Worm (Caenorhabditis elegans): ENCODE measurements around the gene srx-129.
A peak's percentile ranks its signal among the peaks of the same experiment; 100 is the strongest.

srx-129 gene

ce11 chrV:13799190-13799589 lies 34.9 kb upstream of the srx-129 start:
- no peak for TF ChIP-seq C08G9.2 (tag; optimal IDR thresholded peaks at IDR 0.05)

DNA sequence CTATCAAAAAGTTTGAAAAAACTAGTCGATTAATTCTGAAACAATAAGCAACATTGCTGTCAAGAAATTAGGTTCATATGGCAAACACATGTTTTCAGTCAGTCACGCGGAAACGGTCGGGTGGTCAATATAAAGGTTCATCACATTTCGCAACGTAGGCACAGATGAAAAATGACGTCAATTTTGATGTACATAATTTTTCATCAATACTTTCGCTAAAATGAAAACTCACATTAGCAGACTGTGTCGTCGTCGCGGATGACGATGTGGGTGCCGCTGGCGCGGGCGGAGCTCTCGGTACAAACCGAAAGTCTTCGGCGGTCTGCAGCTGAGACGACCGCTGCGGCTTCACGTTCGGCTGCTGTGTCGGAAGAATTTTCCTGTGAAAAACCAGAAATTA lies 30.1 kb upstream of the srx-129 start, which contains the start of gene swan-2:
Gene swan-2 (minus strand): TSS at position 380 of the 400 bp plus-strand sequence.
- TF ChIP-seq fkh-6 (tag; optimal IDR thresholded peaks at IDR 0.05): no peak
- no peak for TF ChIP-seq tbx-7 (tag; optimal IDR thresholded peaks at IDR 0.05)
- no peak for TF ChIP-seq nhr-232 (tag; optimal IDR thresholded peaks at IDR 0.05)
- no peak for TF ChIP-seq fkh-10 (GFP tag; optimal IDR thresholded peaks at IDR 0.05)
- TF ChIP-seq Y22D7AL.16 (tag; optimal IDR thresholded peaks at IDR 0.05): no peak
- TF ChIP-seq hlh-6 (tag; optimal IDR thresholded peaks at IDR 0.05): no peak
- no peak for TF ChIP-seq gmeb-2 (tag; optimal IDR thresholded peaks at IDR 0.05)
- TF ChIP-seq pha-2 (tag; optimal IDR thresholded peaks at IDR 0.05): no peak
- TF ChIP-seq K02D7.2 (tag; optimal IDR thresholded peaks at IDR 0.05): no peak
- TF ChIP-seq ceh-48 (tag; optimal IDR thresholded peaks at IDR 0.05): no peak
- no peak for TF ChIP-seq pag-3 (tag; optimal IDR thresholded peaks at IDR 0.05; ENCODE audit: borderline replicate concordance)
- TF ChIP-seq syd-9 (tag; optimal IDR thresholded peaks at IDR 0.05): no peak
- no peak for TF ChIP-seq pqm-1 (tag; optimal IDR thresholded peaks at IDR 0.05)
- no peak for TF ChIP-seq fax-1 (tag; optimal IDR thresholded peaks at IDR 0.05)
- no peak for TF ChIP-seq pros-1 (tag; optimal IDR thresholded peaks at IDR 0.05)
- TF ChIP-seq eyg-1 (tag; optimal IDR thresholded peaks at IDR 0.05): no peak
- no peak for TF ChIP-seq lim-6 (tag; optimal IDR thresholded peaks at IDR 0.05)
- TF ChIP-seq zip-5 (tag; optimal IDR thresholded peaks at IDR 0.05): no peak
- TF ChIP-seq ref-2 (tag; optimal IDR thresholded peaks at IDR 0.05): no peak
- TF ChIP-seq ceh-9 (tag; optimal IDR thresholded peaks at IDR 0.05): no peak

DNA sequence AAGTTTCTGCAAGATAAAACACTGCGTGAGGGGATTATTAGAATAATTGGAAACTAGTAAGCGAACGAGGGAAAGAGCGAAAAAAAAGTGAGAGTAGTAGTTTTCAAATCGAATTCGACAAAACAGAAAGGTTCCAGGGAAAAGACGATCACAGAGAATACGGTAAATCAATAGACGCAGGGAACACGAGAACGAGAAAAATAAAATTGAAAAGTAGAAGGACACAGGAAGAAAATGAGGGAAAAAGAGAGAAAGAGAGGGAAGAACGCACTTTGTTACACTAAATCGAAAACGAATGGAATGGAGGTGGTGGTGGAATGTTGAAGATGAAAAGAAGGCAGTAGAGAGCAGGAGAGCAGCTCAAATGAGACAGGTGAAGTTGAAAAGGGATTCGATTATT lies 26.8 kb upstream of the srx-129 start, which contains the start of gene swan-1:
Gene swan-1 (minus strand): TSS at position 6 of the 400 bp plus-strand sequence.
- TF ChIP-seq unc-55 (GFP tag; optimal IDR thresholded peaks at IDR 0.05): no peak
- no peak for TF ChIP-seq nfya-1 (tag; optimal IDR thresholded peaks at IDR 0.05)
- TF ChIP-seq ref-2 (tag; optimal IDR thresholded peaks at IDR 0.05): no peak
- no peak for TF ChIP-seq F13H6.1 (tag; optimal IDR thresholded peaks at IDR 0.05)
- TF ChIP-seq C38D4.7 (GFP tag; optimal IDR thresholded peaks at IDR 0.05): no peak
- no peak for TF ChIP-seq dmd-4 (tag; optimal IDR thresholded peaks at IDR 0.05; ENCODE audit: borderline replicate concordance)
- TF ChIP-seq pax-1 (tag; optimal IDR thresholded peaks at IDR 0.05): no peak

DNA sequence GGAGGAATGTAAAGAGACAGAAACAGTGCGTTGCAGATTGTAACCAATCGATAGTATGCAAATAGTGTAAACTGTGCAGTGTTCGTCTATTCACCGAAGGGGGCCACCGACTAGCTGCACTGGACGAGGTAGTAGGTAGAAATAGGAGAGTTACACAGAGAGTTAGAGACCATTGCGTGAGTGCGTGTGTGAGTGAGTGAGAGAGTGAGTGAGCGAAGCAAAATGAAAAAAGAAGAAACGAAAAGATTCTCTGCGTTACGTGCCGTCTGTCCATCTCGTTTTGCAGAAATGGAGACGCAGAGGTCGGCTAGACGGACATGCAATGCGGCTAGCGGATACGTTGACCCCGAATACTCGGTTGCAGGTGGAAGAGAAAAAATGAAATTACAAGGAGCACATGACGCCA lies 25.6 kb upstream of the srx-129 start:
- TF ChIP-seq ceh-24 (tag; optimal IDR thresholded peaks at IDR 0.05): no peak
- TF ChIP-seq ref-2 (tag; optimal IDR thresholded peaks at IDR 0.05): peak; percentile 75
- peak; percentile 79 for TF ChIP-seq nfya-1 (tag; optimal IDR thresholded peaks at IDR 0.05)
- peak; percentile 36 for TF ChIP-seq unc-55 (GFP tag; optimal IDR thresholded peaks at IDR 0.05)
- TF ChIP-seq zip-5 (tag; optimal IDR thresholded peaks at IDR 0.05): no peak
- peak; percentile 77 for TF ChIP-seq ceh-31 (tag; optimal IDR thresholded peaks at IDR 0.05)
- peak; percentile 81 for TF ChIP-seq ceh-34 (tag; optimal IDR thresholded peaks at IDR 0.05)
- TF ChIP-seq rnt-1 (tag; optimal IDR thresholded peaks at IDR 0.05): peak; percentile 39
- TF ChIP-seq T23F11.4 (GFP tag; optimal IDR thresholded peaks at IDR 0.05): no peak
- TF ChIP-seq unc-42 (tag; optimal IDR thresholded peaks at IDR 0.05): peak; percentile 53
- no peak for TF ChIP-seq fkh-10 (GFP tag; optimal IDR thresholded peaks at IDR 0.05)
- TF ChIP-seq pros-1 (tag; optimal IDR thresholded peaks at IDR 0.05): peak; percentile 49
- TF ChIP-seq ceh-2 (tag; optimal IDR thresholded peaks at IDR 0.05): peak; percentile 42
- TF ChIP-seq ceh-6 (GFP tag; optimal IDR thresholded peaks at IDR 0.05): no peak
- no peak for TF ChIP-seq ets-4 (tag; optimal IDR thresholded peaks at IDR 0.05)
- peak; percentile 59 for TF ChIP-seq hlh-30 (tag; optimal IDR thresholded peaks at IDR 0.05; ENCODE audit: insufficient read depth)
- TF ChIP-seq sdc-2 (tag; optimal IDR thresholded peaks at IDR 0.05): peak; percentile 17
- peak; percentile 6 for TF ChIP-seq ceh-14 (tag; optimal IDR thresholded peaks at IDR 0.05)
- TF ChIP-seq tbx-2 (tag; optimal IDR thresholded peaks at IDR 0.05): peak; percentile 82
- peak; percentile 50 for TF ChIP-seq syd-9 (tag; optimal IDR thresholded peaks at IDR 0.05)
- TF ChIP-seq pax-1 (tag; optimal IDR thresholded peaks at IDR 0.05): peak; percentile 12
- no peak for TF ChIP-seq lin-11 (tag; optimal IDR thresholded peaks at IDR 0.05)
- TF ChIP-seq elt-2 (tag; optimal IDR thresholded peaks at IDR 0.05): peak; percentile 18
- TF ChIP-seq ceh-22 (tag; optimal IDR thresholded peaks at IDR 0.05): no peak
- TF ChIP-seq sox-2 (GFP tag; IDR thresholded peaks at IDR 0.05): peak; percentile 13; the same call in 1 of the 2 replicates
- no peak for TF ChIP-seq tbx-7 (tag; optimal IDR thresholded peaks at IDR 0.05)
- TF ChIP-seq F13H6.1 (tag; optimal IDR thresholded peaks at IDR 0.05): peak; percentile 33
- peak; percentile 44 for TF ChIP-seq hlh-8 (tag; optimal IDR thresholded peaks at IDR 0.05)
- peak; percentile 72 for TF ChIP-seq ceh-18 (tag; optimal IDR thresholded peaks at IDR 0.05)
- peak; percentile 9 for TF ChIP-seq ceh-30 (tag; optimal IDR thresholded peaks at IDR 0.05)
